Worm (Caenorhabditis elegans) whole organism, late embryonic: ENCODE results near the gene eif-3.F.

ENCODE experiments used
- ceh-19 ChIP-seq: fragments of 200-800 bp; sonication (Bioruptor generic); optimal IDR thresholded peaks from 2 replicates; lab custom pipeline; 2018; ENCODE audit warnings: mild to moderate bottlenecking, missing genetic modification characterization, missing compliant biosample characterization
- ets-4 ChIP-seq: sonication (generic microtip); optimal IDR thresholded peaks from 2 replicates; lab custom pipeline; 2016; ENCODE audit warnings: missing genetic modification characterization, missing compliant biosample characterization
- hlh-30 ChIP-seq: sonication (generic microtip); optimal IDR thresholded peaks from 2 replicates; lab custom pipeline; 2017; ENCODE audit warnings: antibody characterized with exemption, missing genetic modification characterization, missing compliant biosample characterization; ENCODE audit not compliant: insufficient read depth
- hlh-8 ChIP-seq: sonication (generic microtip); optimal IDR thresholded peaks from 2 replicates; lab custom pipeline; 2016; ENCODE audit warnings: missing genotype, missing genetic modification characterization, missing compliant biosample characterization
- nhr-11 ChIP-seq: fragments of 150-350 bp; optimal IDR thresholded peaks from 2 replicates; lab custom pipeline; 2014; ENCODE audit warnings: missing biosample characterization, missing genetic modification characterization
- nhr-232 ChIP-seq: sonication (generic microtip); optimal IDR thresholded peaks from 2 replicates; lab custom pipeline; 2016; ENCODE audit warnings: missing genetic modification characterization, missing compliant biosample characterization
- pqm-1 ChIP-seq: sonication (generic microtip); optimal IDR thresholded peaks from 2 replicates; lab custom pipeline; 2016; ENCODE audit warnings: missing genetic modification characterization, missing compliant biosample characterization
- pros-1 ChIP-seq: fragments of 150-350 bp; optimal IDR thresholded peaks from 2 replicates; lab custom pipeline; 2014; ENCODE audit warnings: missing biosample characterization, missing genetic modification reagents, missing genetic modification characterization
- unc-55 ChIP-seq: sonication (generic microtip); optimal IDR thresholded peaks from 2 replicates; lab custom pipeline; 2017; ENCODE audit warnings: missing biosample characterization, missing genetic modification reagents, missing genetic modification characterization

DNA sequence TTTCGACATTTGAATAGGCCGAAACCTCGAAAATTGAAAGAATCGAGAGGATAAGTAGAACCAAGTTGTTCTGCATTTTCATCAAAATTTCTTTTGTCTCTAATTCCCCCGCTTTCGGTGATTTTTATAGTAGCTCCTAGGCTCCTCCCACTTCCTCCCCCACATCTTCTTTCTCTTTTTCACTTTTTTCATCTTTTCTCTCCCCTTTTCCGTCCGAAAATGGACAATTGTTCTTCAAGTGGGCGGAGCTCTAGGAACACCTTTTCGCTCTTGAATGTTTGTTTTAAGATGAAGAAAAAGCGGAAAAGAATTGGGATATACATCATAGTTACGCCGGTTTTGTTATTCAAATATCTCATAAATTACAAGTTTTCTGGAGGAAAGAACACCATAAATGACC lies 15.0 kb downstream of the eif-3.F start, which contains the start of gene F42A8.1:
- TF ChIP-seq nhr-232 (tag; lab: Kevin White, UChicago) (no peak), unc-55 (GFP tag; lab: Kevin White, UChicago) (no peak), pqm-1 (tag; lab: Kevin White, UChicago) (no peak), ets-4 (tag; lab: Kevin White, UChicago) (no peak), pros-1 (tag; lab: Kevin White, UChicago) (no peak), nhr-11 (tag; lab: Kevin White, UChicago) (no peak), ceh-19 (GFP tag; lab: Kevin White, UChicago) (no peak), hlh-30 (tag; lab: Kevin White, UChicago) (no peak), hlh-8 (tag; lab: Kevin White, UChicago) (no peak)
